Worm (Caenorhabditis elegans): Measurements from ENCODE around the gene josd-1.

ce11 chrIII:2840877-2841540 is 4.6 kb downstream of the josd-1 start, which contains the start of gene Y71H2AR.2:
- TF ChIP-seq him-1 (tag; optimal IDR thresholded peaks at IDR 0.05) (no peak), dao-5 (tag; optimal IDR thresholded peaks at IDR 0.05) (no peak), W03F9.2 (tag; optimal IDR thresholded peaks at IDR 0.05) (no peak)

Measured in whole organism, L4/young adult.